Fruit fly (Drosophila melanogaster): Measurements from ENCODE around the gene CG6230.

Gene CG6230

DNA sequence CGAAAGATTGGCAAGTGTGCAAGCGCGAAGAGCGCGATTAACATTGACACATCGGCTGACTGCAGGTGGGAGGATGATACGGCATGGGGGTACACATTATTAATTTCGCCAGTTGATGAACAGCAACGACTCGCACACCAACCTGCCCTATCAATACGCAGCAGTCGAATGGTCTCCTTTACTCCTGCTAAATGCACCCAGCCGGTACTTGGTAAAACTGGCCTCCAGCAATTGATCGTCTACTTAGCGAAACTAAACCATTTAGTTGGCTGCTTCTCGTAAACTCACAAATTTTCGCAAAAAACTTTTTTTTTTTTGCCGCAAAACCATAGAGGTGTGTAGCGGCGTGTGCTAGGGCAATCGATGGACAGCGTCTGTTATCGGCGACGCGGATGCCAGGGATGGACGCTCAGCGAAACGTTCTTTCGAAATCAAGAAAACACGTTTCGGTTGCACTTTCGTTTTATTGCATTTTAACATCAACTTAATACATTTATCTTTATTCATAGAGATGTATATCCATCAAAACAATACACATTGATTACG lies 19.5 kb downstream of the CG6230 start, which contains the start of gene Ge-1:
Ge-1 (minus strand) TSS at position 373 of the 546 bp plus-strand sequence.
- TF ChIP-seq CG15710 (tag; optimal IDR thresholded peaks at IDR 0.05) (no peak), CG13204 (GFP tag; optimal IDR thresholded peaks at IDR 0.05) (no peak), gl (tag; optimal IDR thresholded peaks at IDR 0.05) (peak; percentile 2), CG8301 (tag; optimal IDR thresholded peaks at IDR 0.05) (no peak)

DNA sequence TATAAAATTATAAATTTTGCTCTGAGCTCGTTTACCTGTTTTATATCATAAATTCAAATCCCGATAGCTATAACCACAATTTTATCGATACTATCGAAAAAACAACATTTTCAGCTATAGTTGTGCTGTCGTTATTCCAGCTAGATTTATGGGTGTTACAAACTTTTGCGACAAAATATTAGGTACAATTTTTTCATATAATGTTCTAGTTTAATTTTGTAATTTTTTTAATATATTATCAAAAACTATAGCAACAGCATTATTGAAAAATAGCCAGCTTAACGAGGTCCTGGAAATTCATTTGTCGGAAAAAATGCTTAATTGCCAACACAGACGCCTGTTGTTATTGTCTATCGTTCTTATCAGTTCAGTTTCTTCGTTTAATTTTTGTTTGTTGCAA lies 29.0 kb downstream of the CG6230 start, which contains the start of gene Wdr59:
Wdr59 (plus strand) TSS at position 334 of the 400 bp plus-strand sequence.
- no peak for TF ChIP-seq CG8159 (tag; optimal IDR thresholded peaks at IDR 0.05)
- no peak for TF ChIP-seq CG8301 (tag; optimal IDR thresholded peaks at IDR 0.05)
- TF ChIP-seq CG10348 (GFP tag; IDR thresholded peaks at IDR 0.05), result no peak
- TF ChIP-seq fd96Ca (GFP tag; IDR thresholded peaks at IDR 0.05), result no peak
- TF ChIP-seq CG17806 (tag; optimal IDR thresholded peaks at IDR 0.05), result peak; percentile 39
- peak; percentile 37; the same call in 1 of the 2 replicates for TF ChIP-seq CG32121 (GFP tag; IDR thresholded peaks at IDR 0.05)
- TF ChIP-seq EcR (GFP tag; optimal IDR thresholded peaks at IDR 0.05), result no peak
- TF ChIP-seq CG15710 (tag; optimal IDR thresholded peaks at IDR 0.05), result peak; percentile 42
- no peak for TF ChIP-seq gl (tag; optimal IDR thresholded peaks at IDR 0.05)
- TF ChIP-seq Pif1B (GFP tag; optimal IDR thresholded peaks at IDR 0.05), result no peak
- TF ChIP-seq Pif1A (GFP tag; optimal IDR thresholded peaks at IDR 0.05), result no peak
- no peak for TF ChIP-seq CG9948 (tag; optimal IDR thresholded peaks at IDR 0.05)
- no peak for TF ChIP-seq CG12605 (GFP tag; IDR thresholded peaks at IDR 0.05)
- TF ChIP-seq CG4496 (GFP tag; IDR thresholded peaks at IDR 0.05), result no peak
- TF ChIP-seq Ets98B (GFP tag; IDR thresholded peaks at IDR 0.05), result no peak
- peak; percentile 87 for TF ChIP-seq D1 (tag; optimal IDR thresholded peaks at IDR 0.05)
- no peak for TF ChIP-seq CG34367 (tag; optimal IDR thresholded peaks at IDR 0.05)
- no peak for TF ChIP-seq CG14655 (GFP tag; optimal IDR thresholded peaks at IDR 0.05)
- TF ChIP-seq rn (GFP tag; IDR thresholded peaks at IDR 0.05), result no peak
- TF ChIP-seq CG13204 (GFP tag; optimal IDR thresholded peaks at IDR 0.05), result no peak
- TF ChIP-seq Snoo (tag; optimal IDR thresholded peaks at IDR 0.05), result no peak

DNA sequence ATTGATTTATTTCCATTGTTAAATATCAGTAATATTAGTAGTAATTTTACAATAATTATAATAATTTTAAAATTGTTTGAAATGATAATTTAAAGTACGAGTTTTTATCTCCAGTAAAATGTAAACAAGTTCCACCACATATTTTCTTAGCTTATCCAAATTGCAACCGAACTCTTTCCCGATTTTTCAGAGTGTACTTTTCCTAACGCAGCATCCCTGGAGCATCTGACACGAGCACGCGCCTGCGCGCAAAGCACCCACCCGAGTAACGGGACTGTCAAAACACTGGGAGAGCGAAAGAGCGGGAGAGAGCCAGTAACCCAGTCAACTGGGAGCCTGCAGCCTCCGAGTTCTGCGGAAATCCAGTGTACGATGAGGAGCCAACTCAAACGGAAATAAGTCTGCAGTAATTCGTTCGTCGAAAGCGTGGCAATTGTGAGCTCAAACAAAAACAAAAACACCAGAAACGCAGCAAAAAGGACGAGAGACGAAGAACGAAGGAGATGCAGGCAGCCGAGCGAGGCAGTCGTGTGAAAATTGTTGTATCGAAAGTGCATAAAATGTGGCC lies 33.7 kb downstream of the CG6230 start, which contains the start of gene CG16854:
CG16854 (plus strand) TSS at position 365 of the 568 bp plus-strand sequence.
- TF ChIP-seq CG9948 (tag; optimal IDR thresholded peaks at IDR 0.05), result no peak
- TF ChIP-seq fd96Ca (GFP tag; IDR thresholded peaks at IDR 0.05), result 0 out of 3 replicates have a peak, but pooled peaks have one; percentile 31
- 0 out of 3 replicates have a peak, but pooled peaks have one; percentile 7 for TF ChIP-seq CG4496 (GFP tag; IDR thresholded peaks at IDR 0.05)

DNA sequence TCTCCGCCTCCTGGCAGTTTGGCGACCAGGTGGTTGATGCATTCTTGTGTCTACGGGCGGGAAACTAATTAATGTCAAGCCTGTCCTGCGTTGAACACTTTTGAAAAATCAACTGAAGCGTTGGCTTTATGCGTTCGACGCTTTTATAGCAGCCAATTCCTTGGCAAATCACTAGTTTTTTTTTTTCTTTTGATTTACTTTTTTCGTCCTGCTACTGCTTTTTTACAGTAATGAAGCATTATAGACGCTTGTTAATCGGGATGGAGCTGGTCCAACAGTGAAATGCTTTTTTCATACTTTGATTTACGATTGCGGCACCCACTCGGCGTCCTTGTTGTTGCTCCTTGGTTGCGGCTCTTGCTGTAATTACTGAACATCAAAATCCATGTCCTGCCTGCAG lies 35.0 kb downstream of the CG6230 start, which contains the start of gene AstCC:
AstCC (minus strand) TSS at position 101 of the 400 bp plus-strand sequence.
- no peak for TF ChIP-seq Pif1A (GFP tag; optimal IDR thresholded peaks at IDR 0.05)
- TF ChIP-seq CG14655 (GFP tag; optimal IDR thresholded peaks at IDR 0.05), result no peak

DNA sequence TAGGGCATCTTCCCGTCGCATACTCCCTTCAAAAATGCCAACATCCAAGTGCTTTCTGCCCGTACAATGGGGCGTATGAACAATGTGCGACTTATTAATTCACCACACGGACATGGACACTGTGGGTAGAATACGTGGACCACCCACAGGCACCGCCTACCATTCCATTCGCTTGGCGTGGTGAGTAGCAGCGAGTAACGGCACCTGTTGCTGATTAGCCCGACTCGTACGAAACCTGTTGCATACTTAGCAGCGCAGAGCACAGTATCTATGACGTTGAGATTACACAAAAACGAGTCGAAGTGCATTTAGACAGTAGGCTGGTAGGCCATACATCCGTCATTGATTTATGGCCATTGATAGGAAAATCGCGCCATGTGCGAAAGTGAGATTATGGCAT lies 38.1 kb downstream of the CG6230 start:
- no peak for TF ChIP-seq CG14655 (GFP tag; optimal IDR thresholded peaks at IDR 0.05)
- TF ChIP-seq EcR (GFP tag; optimal IDR thresholded peaks at IDR 0.05), result no peak
- no peak for TF ChIP-seq CG34367 (tag; optimal IDR thresholded peaks at IDR 0.05)
- no peak for TF ChIP-seq CG17806 (tag; optimal IDR thresholded peaks at IDR 0.05)
- TF ChIP-seq fd96Ca (GFP tag; IDR thresholded peaks at IDR 0.05), result no peak
- TF ChIP-seq D1 (tag; optimal IDR thresholded peaks at IDR 0.05), result no peak
- TF ChIP-seq CG12605 (GFP tag; IDR thresholded peaks at IDR 0.05), result peak; percentile 95

DNA sequence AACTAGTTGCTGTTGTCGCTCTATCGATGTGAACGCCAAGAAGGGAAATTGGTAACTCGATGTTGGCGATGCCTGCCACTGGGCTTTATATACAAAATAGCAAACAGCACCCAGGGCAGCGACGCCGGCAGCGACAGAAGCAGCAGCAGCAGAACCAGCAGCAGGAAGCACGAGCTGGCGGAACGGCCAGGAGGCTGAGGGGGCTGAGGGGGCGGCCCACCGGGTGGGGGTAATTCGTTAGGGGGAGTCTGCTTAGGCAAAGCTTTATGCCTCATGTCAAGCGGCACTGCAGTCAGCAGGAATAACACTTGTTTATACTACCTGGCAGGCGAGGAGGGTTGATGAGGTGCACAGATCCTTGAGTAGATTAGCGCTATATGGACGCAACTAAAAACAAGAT lies 38.8 kb downstream of the CG6230 start, which contains the start of gene AstC:
AstC (minus strand) TSS at position 63 of the 400 bp plus-strand sequence.
- TF ChIP-seq Ets98B (GFP tag; IDR thresholded peaks at IDR 0.05) (no peak), EcR (GFP tag; optimal IDR thresholded peaks at IDR 0.05) (no peak), CG17806 (tag; optimal IDR thresholded peaks at IDR 0.05) (no peak), CG4496 (GFP tag; IDR thresholded peaks at IDR 0.05) (no peak)

dm6 chr2L:11075114-11075513 lies 45.0 kb downstream of the CG6230 start, which contains the start of gene CG43725:
CG43725 (plus strand) TSS chr2L:11075513.
- TF ChIP-seq CG17806 (tag; optimal IDR thresholded peaks at IDR 0.05) (no peak), CG8159 (tag; optimal IDR thresholded peaks at IDR 0.05) (no peak), CG32121 (GFP tag; IDR thresholded peaks at IDR 0.05) (no peak), CG4496 (GFP tag; IDR thresholded peaks at IDR 0.05) (no peak), EcR (GFP tag; optimal IDR thresholded peaks at IDR 0.05) (no peak), CG8301 (tag; optimal IDR thresholded peaks at IDR 0.05) (no peak), fd96Ca (GFP tag; IDR thresholded peaks at IDR 0.05) (no peak)

Measured in whole organism, pupa.